Fruit fly (Drosophila melanogaster) S2 (cell line): ENCODE measurements around the gene Nemp.

Source experiments
- CG8478 ChIP-seq: fragments of >200 bp; optimal IDR thresholded peaks from 2 replicates; lab custom pipeline; 2018
- CTCF ChIP-seq, 2 experiments: fragments of >200 bp; optimal IDR thresholded peaks; 2 replicates each; lab custom pipeline; 2018

Nemp gene

DNA sequence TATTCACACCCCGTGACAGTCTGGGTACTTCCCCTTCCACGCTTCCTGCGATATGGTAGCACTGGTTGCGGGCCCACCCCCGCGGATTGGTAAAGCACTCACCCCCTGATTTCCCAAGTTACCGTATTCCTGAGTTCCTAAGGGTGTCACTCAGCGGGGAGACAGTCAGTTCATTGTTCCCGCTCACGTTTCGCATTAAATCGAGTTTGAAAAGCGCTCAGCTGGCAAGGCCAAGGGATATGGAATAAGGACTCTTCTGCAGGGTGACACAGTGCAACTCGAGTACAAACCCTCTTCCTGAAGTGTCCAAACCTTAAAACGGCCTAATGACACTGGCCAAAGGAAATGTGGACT, 33.3 kb upstream of the Nemp start:
- TF ChIP-seq CTCF (optimal IDR thresholded peaks at IDR 0.05; lab: Kevin White, UChicago) (no peak), CG8478 (no peak)

DNA sequence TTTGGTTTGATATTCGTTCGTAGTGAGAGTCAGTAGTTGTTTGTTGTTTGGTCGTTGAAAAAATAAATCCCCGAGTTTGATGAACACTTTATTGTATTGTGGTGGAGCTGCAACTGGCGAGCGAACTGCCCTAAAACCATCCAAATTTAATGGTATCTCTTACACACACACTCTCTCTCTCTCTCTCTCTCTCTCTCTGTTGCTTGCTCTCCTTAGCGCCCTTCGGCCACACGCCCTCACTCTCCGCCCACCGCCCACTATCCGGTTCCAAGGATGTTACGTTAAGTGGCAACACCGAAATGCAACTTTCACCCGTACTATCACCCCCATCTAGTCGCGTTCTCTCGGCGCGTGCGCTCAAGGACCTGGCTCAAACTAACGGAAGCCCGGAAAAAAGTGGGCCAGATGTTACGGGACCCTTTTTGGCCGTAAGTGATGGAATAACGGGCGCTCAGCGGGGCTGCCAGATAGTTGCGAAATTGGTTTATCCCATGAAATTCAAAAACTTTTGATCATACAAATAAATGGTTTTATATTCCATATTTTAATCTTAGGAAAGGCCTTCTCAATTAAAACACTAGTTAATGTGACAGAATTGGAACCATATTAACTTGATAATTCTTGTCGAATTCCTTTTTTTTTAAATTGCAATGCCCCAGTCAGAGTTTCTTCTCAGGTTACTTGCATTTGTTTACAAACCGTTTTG, 32.7 kb upstream of the Nemp start:
- TF ChIP-seq CTCF (optimal IDR thresholded peaks at IDR 0.05; lab: Kevin White, UChicago), result no peak
- TF ChIP-seq CG8478, result no peak

DNA sequence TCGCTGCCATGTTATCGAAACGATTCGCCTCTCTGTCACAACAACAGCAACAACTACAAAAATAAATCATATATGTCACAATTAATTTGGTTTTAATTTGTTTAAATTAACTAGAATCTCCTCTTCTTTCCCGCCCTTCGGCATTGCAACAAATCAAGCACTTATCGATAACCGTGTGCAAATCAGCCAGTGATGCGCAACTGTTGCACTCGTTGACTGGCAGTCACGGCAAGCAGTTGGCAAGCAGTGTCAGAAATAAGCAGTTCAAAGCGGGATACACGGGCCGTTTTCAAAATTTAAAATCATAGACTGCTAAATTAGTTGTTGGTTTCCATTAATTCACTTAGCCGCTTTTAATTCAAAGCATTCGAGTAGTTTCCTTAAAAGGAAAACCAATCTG, 28.9 kb upstream of the Nemp start, which contains the start of gene Axs:
Gene Axs (minus strand): TSS at position 131 of the 400 bp plus-strand sequence.
- TF ChIP-seq CTCF (optimal IDR thresholded peaks at IDR 0.05; lab: Kevin White, UChicago) (peak; percentile 31 to 49), CG8478 (no peak)

DNA sequence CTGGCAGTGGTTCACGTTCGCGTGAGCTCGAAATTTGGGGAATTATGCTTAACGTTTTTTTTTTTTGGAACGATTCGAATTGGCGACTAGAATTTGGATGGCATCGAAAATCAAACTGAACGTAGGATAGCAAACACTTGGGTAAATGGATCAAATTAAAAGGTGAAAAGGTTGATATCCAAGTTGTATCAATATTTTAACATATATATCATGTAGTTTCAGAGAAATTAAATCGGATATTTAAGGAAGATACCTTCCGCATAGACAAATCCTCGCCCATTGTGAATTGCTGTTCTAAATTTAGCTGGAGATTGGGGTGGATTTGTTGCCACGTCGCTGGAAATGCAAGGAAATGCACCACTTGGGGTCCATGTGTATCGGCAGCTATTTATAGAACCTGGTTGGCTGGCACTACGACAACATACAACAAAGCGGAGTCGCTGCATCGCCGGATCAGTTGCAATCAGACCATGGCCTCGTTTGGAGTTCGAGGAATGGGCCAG, 24.1 kb upstream of the Nemp start, which contains the start of the genes CG13010 and sing:
Gene CG13010 (minus strand): TSS at position 101 of the 503 bp plus-strand sequence.
Gene sing (plus strand): TSS at position 453 of the 503 bp plus-strand sequence.
- TF ChIP-seq CG8478 (no peak), CTCF (optimal IDR thresholded peaks at IDR 0.05; lab: Kevin White, UChicago) (no peak)

DNA sequence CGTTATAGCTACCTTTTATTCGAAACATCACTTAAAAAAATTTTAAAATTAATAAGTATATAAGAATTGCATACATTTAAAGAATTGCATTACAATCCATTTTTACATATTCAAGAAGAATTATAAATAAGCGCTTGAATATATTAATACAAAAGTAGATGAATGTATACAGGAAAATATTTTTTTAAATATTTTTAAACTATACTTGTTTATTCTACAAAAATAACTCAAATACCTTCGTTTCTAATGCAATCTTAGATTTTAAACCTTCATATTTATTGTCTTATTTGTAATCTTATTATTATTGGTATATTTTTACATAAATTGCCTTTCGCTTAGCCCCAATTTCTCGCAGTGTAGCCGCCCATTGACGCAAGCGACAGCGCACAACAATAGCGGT, 22.3 kb upstream of the Nemp start:
- TF ChIP-seq CG8478 (no peak), CTCF (optimal IDR thresholded peaks at IDR 0.05; lab: Kevin White, UChicago) (no peak)

DNA sequence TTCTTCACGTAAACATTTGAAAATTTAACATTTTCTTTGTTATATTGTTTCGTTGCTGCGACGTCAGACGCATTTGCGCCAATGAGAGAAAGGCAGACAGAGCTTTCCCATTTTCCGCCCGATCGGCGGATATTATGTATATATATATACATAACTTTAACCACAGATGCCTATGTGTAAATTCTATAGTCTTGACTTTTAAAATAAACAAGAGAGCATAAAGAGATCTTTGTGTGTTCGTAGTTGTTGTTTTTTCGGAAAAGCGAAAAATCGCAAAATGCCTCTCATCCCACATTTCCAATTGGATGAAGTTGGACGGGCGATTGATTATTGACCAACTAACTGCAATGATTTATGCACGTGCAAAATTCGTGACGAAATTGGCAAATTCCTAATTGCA, 21.8 kb upstream of the Nemp start, which contains the start of gene CG13012:
Gene CG13012 (minus strand): TSS at position 101 of the 400 bp plus-strand sequence.
- TF ChIP-seq CG8478 (no peak), CTCF (optimal IDR thresholded peaks at IDR 0.05; lab: Kevin White, UChicago) (no peak)

- TF ChIP-seq CG8478 (no peak), CTCF (optimal IDR thresholded peaks at IDR 0.05; lab: Kevin White, UChicago) (no peak)
Observed at dm6 chrX:16674538-16674937, 19.7 kb upstream of the Nemp start.

DNA sequence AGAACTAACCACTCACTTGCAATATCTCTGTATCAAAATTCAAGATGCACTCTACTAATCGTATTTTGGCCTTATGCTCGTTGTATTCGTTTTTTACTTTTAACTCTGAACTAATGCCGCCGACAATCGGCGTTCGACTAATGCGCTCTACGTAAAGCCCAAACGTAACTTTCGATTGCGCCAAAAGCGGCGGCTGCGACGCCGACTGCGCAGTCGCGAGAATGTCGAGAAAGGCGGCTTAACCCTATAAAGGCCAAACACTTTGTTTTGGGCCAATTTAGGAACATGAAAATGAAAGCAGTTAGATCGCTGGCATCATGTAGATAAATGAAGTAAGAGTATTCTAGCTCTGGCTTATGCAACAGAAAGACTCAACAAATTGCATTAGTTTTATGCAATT, 18.1 kb upstream of the Nemp start:
- TF ChIP-seq CTCF (optimal IDR thresholded peaks at IDR 0.05; lab: Kevin White, UChicago), result no peak
- no peak for TF ChIP-seq CG8478

DNA sequence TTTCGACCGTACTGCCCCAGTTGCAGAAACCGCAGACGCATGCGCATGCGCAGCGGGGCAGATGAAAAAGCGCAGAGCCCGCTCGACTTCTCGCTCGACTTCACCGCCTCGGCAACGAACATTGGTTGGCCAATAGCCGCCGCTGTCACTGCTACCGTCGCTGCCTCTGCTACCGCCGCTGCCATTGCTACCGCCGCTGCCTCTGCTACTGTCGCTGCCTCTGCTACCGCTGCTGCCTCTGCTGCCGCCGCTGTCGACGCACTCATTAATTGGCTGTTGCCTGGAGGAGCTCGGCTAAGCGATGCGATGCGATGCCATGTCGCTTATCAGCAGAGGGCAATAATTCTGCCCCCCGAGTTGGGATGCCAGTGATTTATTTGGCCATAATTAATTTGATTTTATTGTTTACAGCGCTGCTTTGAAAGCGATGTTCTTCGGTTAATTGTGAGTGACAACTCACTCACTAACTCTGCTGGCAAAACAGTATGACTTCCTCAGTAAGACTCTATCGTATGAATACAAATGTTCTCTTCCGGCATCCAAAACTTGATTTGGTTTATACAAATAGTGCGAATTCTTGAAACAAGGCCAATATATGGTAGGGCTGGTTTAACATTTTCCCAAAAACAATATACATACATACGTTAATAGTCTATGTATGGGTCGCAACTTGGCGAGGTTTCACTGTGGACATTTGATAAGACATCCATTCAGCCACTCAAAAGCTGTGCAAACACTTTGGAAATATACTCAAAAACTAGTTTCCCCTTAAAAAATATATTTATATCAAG, 16.1 kb upstream of the Nemp start:
- TF ChIP-seq CG8478 (no peak), CTCF (optimal IDR thresholded peaks at IDR 0.05; lab: Kevin White, UChicago) (no peak)

DNA sequence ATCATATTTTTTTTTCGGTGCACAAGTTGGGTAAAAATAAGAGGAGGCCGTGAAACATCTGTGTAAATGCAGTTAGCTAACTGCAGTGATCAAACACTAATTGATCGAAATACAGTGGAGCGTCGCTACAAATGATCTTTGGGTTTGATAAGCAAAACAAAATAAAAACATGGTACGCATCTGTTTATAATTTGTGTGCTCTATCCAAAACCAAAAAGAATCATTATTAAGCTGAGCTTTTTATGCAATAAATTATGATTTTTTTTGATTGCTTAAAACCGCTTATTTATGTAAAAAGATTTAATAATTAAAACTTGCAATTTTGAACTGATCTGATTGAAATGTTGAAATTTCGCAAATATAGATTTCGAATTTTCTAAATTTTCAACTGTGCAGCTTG, 15.4 kb upstream of the Nemp start:
- TF ChIP-seq CTCF (optimal IDR thresholded peaks at IDR 0.05; lab: Kevin White, UChicago), result no peak
- TF ChIP-seq CG8478, result no peak

- TF ChIP-seq CG8478, result no peak
Observed at dm6 chrX:16669849-16670248, 15.0 kb upstream of the Nemp start.

DNA sequence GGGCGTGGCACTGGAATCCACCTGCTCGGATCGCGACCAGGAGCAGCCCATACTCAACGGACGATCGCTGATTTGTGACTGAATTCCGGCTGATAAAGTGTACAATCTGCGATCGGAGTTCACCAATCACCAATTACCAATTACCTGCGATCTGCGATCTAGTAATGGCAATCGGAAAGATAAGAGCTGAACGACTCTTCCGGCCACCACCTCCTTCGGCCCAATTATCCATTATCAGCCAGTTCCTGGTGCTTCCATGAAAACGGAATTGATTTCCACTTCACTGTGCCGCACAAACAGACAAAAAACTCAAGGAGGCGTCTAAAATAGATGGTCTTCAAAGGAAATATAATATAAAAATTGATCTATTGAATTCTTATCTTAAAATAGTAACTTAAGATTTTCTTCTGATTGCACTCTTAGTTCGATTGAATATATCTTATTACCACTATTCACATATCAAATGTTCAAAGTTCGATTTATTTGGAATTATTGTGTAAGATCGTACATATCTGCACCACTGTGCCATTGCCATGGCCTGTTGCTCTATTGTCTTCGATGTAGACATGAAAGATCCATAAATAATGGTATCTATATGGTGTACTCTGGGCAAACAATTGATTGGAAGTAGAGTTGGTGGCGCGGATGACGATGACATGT, 9.7 kb upstream of the Nemp start, which contains the start of gene CG15865:
Gene CG15865 (minus strand): TSS at position 51 of the 660 bp plus-strand sequence.
- TF ChIP-seq CG8478, result no peak
- no peak for TF ChIP-seq CTCF (optimal IDR thresholded peaks at IDR 0.05; lab: Kevin White, UChicago)

dm6 chrX:16660632-16661031, 5.8 kb upstream of the Nemp start:
- TF ChIP-seq CG8478, result no peak
- no peak for TF ChIP-seq CTCF (optimal IDR thresholded peaks at IDR 0.05; lab: Kevin White, UChicago)

- no peak for TF ChIP-seq CG8478
- TF ChIP-seq CTCF (optimal IDR thresholded peaks at IDR 0.05; lab: Kevin White, UChicago), result no peak
Observed at dm6 chrX:16655724-16656235, 965 bp upstream of the Nemp start.

DNA sequence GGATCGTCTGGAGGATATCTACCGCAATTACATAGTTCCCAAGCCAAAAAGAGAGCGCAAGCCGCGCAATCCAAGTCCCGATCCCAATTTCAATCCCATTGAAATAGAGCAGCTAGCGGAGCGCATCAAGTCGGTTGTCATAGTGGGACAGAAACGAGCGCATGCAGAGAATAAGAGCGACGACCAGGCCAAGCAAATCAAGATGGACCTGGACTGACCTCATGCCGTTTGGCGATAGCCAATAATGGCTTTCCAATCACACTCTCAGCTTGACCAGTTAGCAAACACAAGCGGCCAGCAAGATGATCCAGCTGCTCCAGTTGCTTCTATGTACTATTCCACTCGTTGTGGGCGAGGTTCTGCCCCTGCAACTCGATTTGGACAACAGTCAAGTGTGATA, 3.2 kb downstream of the Nemp start:
- TF ChIP-seq CG8478, result no peak
- no peak for TF ChIP-seq CTCF (optimal IDR thresholded peaks at IDR 0.05; lab: Kevin White, UChicago)
